Fruit fly (Drosophila melanogaster): Measurements from ENCODE around the gene CG18641.

The CG18641 gene

DNA sequence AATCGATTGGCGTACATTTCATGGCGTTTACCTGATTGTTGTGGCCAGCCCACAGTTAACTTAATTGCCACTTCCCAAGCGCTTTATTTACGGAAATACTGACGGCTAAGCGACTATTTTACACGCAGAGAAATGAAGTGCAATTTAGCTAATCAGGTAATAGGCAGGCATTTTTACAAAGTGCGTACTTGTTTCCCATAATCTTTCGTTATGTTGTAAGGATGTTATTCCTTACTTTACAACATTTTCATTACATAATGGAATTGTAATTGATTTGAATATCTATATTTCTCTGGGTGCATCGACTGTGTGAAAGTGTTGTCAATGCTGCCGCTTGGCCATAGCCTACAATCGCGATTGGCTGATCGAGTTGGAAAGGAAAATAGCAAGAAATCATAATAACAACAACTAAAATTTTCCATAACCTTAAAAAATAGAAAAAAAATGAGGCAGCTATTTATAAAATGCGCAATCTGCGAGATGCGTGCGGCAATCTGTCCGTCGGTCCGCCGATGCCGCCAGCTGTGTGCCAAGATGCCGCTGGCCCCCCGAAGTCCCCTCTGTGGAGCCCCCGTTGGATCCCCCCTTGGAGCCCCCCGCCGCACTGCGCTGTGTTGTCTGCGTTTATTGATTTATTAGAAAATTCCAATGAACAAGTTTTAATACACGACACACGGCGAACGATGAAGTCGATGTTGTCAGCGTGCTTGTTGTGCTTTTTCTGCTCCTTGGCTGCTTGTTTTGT, 11.5 kb upstream of the CG18641 start (continued):
- TF ChIP-seq chif (GFP tag; optimal IDR thresholded peaks at IDR 0.05): peak; percentile 30 to 48
- no peak for TF ChIP-seq vfl (GFP tag; optimal IDR thresholded peaks at IDR 0.05)
- no peak for TF ChIP-seq Bdp1 (GFP tag; optimal IDR thresholded peaks at IDR 0.05)
- TF ChIP-seq CG1832 (GFP tag; optimal IDR thresholded peaks at IDR 0.05): no peak
- no peak for TF ChIP-seq gce (GFP tag; IDR thresholded peaks at IDR 0.05)
- TF ChIP-seq jumu (GFP tag; optimal IDR thresholded peaks at IDR 0.05): no peak
- no peak for TF ChIP-seq gcm2 (GFP tag; optimal IDR thresholded peaks at IDR 0.05)
- no peak for TF ChIP-seq pho (GFP tag; optimal IDR thresholded peaks at IDR 0.05)
- peak; percentile 24 for TF ChIP-seq tio (GFP tag; optimal IDR thresholded peaks at IDR 0.05)
- TF ChIP-seq dan (GFP tag; IDR thresholded peaks at IDR 0.05): no peak
- peak; percentile 59 for TF ChIP-seq wor (GFP tag; IDR thresholded peaks at IDR 0.05)
- TF ChIP-seq CG3407 (GFP tag; optimal IDR thresholded peaks at IDR 0.05): peak; percentile 20
- no peak for TF ChIP-seq pan (optimal IDR thresholded peaks at IDR 0.05)
- TF ChIP-seq pan (GFP tag; optimal IDR thresholded peaks at IDR 0.05 in 1 of 2, IDR thresholded peaks at IDR 0.05 in 1 of 2): peak in 1 of 2 experiments; percentile 71
- TF ChIP-seq Neu2 (GFP tag; optimal IDR thresholded peaks at IDR 0.05; ENCODE audit: borderline replicate concordance): no peak
- no peak for TF ChIP-seq ab (GFP tag; optimal IDR thresholded peaks at IDR 0.05)
- TF ChIP-seq CG17328 (GFP tag; IDR thresholded peaks at IDR 0.05): peak; percentile 65
- no peak for TF ChIP-seq so (GFP tag; IDR thresholded peaks at IDR 0.05)
- no peak for TF ChIP-seq fd64A (GFP tag; optimal IDR thresholded peaks at IDR 0.05)
- TF ChIP-seq lbe (GFP tag; optimal IDR thresholded peaks at IDR 0.05): no peak
- no peak for TF ChIP-seq cg (GFP tag; optimal IDR thresholded peaks at IDR 0.05)
- TF ChIP-seq CG11695 (GFP tag; IDR thresholded peaks at IDR 0.05): peak; percentile 59; the same call in 1 of the 3 replicates
- no peak for TF ChIP-seq CG4707 (GFP tag; optimal IDR thresholded peaks at IDR 0.05)
- 0 out of 2 replicates have a peak, but pooled peaks have one; percentile 15 for TF ChIP-seq seq (GFP tag; IDR thresholded peaks at IDR 0.05)
- peak; percentile 30 for TF ChIP-seq trem (tag; optimal IDR thresholded peaks at IDR 0.05)
- peak; percentile 55; the same call in 1 of the 2 replicates for TF ChIP-seq Xrp1 (GFP tag; IDR thresholded peaks at IDR 0.05)
- TF ChIP-seq Deaf1 (tag; optimal IDR thresholded peaks at IDR 0.05): no peak
- no peak for TF ChIP-seq Dbx (GFP tag; IDR thresholded peaks at IDR 0.05)
- TF ChIP-seq CG4820 (GFP tag; optimal IDR thresholded peaks at IDR 0.05): peak; percentile 46
- no peak for TF ChIP-seq CG13894 (tag; optimal IDR thresholded peaks at IDR 0.05)
- TF ChIP-seq Sox100B (GFP tag; optimal IDR thresholded peaks at IDR 0.05): peak; percentile 44
- no peak for TF ChIP-seq CG7357 (GFP tag; IDR thresholded peaks at IDR 0.05)
- peak; percentile 37 for TF ChIP-seq CG33213 (GFP tag; optimal IDR thresholded peaks at IDR 0.05)
- peak; percentile 55 for TF ChIP-seq Antp (GFP tag; optimal IDR thresholded peaks at IDR 0.05)
- TF ChIP-seq CG13424 (tag; optimal IDR thresholded peaks at IDR 0.05): peak; percentile 49
- no peak for TF ChIP-seq CG33557 (GFP tag; optimal IDR thresholded peaks at IDR 0.05)
- peak; percentile 66 for TF ChIP-seq CG30403 (GFP tag; optimal IDR thresholded peaks at IDR 0.05)
- TF ChIP-seq Ptx1 (GFP tag; IDR thresholded peaks at IDR 0.05): peak; percentile 63
- peak; percentile 23 for TF ChIP-seq tin (GFP tag; optimal IDR thresholded peaks at IDR 0.05)
- peak; percentile 63 for TF ChIP-seq Oli (tag; optimal IDR thresholded peaks at IDR 0.05)
- TF ChIP-seq nerfin-2 (GFP tag; IDR thresholded peaks at IDR 0.05; ENCODE audit: partially characterized antibody): no peak
- TF ChIP-seq Myb (GFP tag; optimal IDR thresholded peaks at IDR 0.05): peak; percentile 22
- TF ChIP-seq mld (GFP tag; IDR thresholded peaks at IDR 0.05; ENCODE audit: partially characterized antibody): no peak
- TF ChIP-seq pros (GFP tag; optimal IDR thresholded peaks at IDR 0.05): no peak
- peak; percentile 21 for TF ChIP-seq HHEX (GFP tag; optimal IDR thresholded peaks at IDR 0.05)
- no peak for TF ChIP-seq YL-1 (GFP tag; optimal IDR thresholded peaks at IDR 0.05)
- peak; percentile 42; the same call in 1 of the 3 replicates for TF ChIP-seq ase (GFP tag; IDR thresholded peaks at IDR 0.05)
- TF ChIP-seq H15 (GFP tag; IDR thresholded peaks at IDR 0.05): peak; percentile 57; the same call in 2 of the 3 replicates
- TF ChIP-seq Sry-β (GFP tag; optimal IDR thresholded peaks at IDR 0.05): no peak
- TF ChIP-seq luna (GFP tag; optimal IDR thresholded peaks at IDR 0.05): no peak

Measured in whole organism, embryonic.